Fruit fly (Drosophila melanogaster) S2 (cell line): Measurements from ENCODE around the gene RanBP3.

Source experiments
- CG8478 ChIP-seq: fragments of >200 bp; optimal IDR thresholded peaks from 2 replicates; lab custom pipeline; 2018
- CTCF ChIP-seq, 2 experiments: fragments of >200 bp; optimal IDR thresholded peaks; 2 replicates each; lab custom pipeline; 2018

- TF ChIP-seq CG8478 (lab: Kevin White, UChicago) (no peak), CTCF (optimal IDR thresholded peaks at IDR 0.05; lab: Kevin White, UChicago) (no peak)
Observed at dm6 chr3R:23737676-23738574, 14.7 kb downstream of the RanBP3 start.
